Worm (Caenorhabditis elegans): ENCODE results near the gene tag-281.

The tag-281 gene

ce11 chrII:12494067-12494477 is 34.5 kb downstream of the tag-281 start:
- no peak for TF ChIP-seq ztf-4 (tag; optimal IDR thresholded peaks at IDR 0.05)
- no peak for TF ChIP-seq nhr-25 (tag; optimal IDR thresholded peaks at IDR 0.05)
- TF ChIP-seq ceh-16 (tag; optimal IDR thresholded peaks at IDR 0.05): no peak
- TF ChIP-seq mab-5 (tag; optimal IDR thresholded peaks at IDR 0.05): no peak
- TF ChIP-seq nhr-12 (tag; optimal IDR thresholded peaks at IDR 0.05): no peak

- TF ChIP-seq snpc-4 (tag; optimal IDR thresholded peaks at IDR 0.05) (peak; percentile 92), nhr-129 (tag; optimal IDR thresholded peaks at IDR 0.05) (peak; percentile 75), zag-1 (tag; optimal IDR thresholded peaks at IDR 0.05) (no peak), alr-1 (tag; optimal IDR thresholded peaks at IDR 0.05) (no peak), ztf-4 (tag; optimal IDR thresholded peaks at IDR 0.05) (no peak), nhr-6 (tag; optimal IDR thresholded peaks at IDR 0.05) (peak; percentile 47), nhr-21 (tag; optimal IDR thresholded peaks at IDR 0.05) (peak; percentile 60), lin-13 (GFP tag; optimal IDR thresholded peaks at IDR 0.05) (no peak), nhr-237 (tag; optimal IDR thresholded peaks at IDR 0.05) (no peak), sem-4 (tag; optimal IDR thresholded peaks at IDR 0.05) (peak; percentile 46), fos-1 (tag; optimal IDR thresholded peaks at IDR 0.05) (peak; percentile 49), F13H6.1 (tag; optimal IDR thresholded peaks at IDR 0.05) (peak; percentile 67), elt-3 (tag; optimal IDR thresholded peaks at IDR 0.05) (no peak), nhr-11 (tag; optimal IDR thresholded peaks at IDR 0.05) (peak; percentile 8), blmp-1 (tag; optimal IDR thresholded peaks at IDR 0.05; ENCODE audit: insufficient read depth) (no peak), mbf-1 (tag; optimal IDR thresholded peaks at IDR 0.05) (no peak), sma-9 (GFP tag; optimal IDR thresholded peaks at IDR 0.05) (peak; percentile 85), sma-9 (tag; optimal IDR thresholded peaks at IDR 0.05) (no peak), C34F6.9 (tag; optimal IDR thresholded peaks at IDR 0.05) (peak; percentile 56), dmd-4 (tag; optimal IDR thresholded peaks at IDR 0.05) (no peak), nhr-10 (tag; optimal IDR thresholded peaks at IDR 0.05) (no peak), egl-27 (tag; optimal IDR thresholded peaks at IDR 0.05) (peak; percentile 53), lsy-2 (tag; optimal IDR thresholded peaks at IDR 0.05) (peak; percentile 68 to 70), crh-2 (tag; optimal IDR thresholded peaks at IDR 0.05) (peak; percentile 60), sma-3 (GFP tag; optimal IDR thresholded peaks at IDR 0.05) (peak; percentile 65), ZK546.5 (tag; optimal IDR thresholded peaks at IDR 0.05) (no peak), unc-55 (GFP tag; optimal IDR thresholded peaks at IDR 0.05) (peak; percentile 71), skn-1 (tag; optimal IDR thresholded peaks at IDR 0.05) (no peak), lin-11 (tag; optimal IDR thresholded peaks at IDR 0.05) (peak; percentile 69), gmeb-1 (tag; optimal IDR thresholded peaks at IDR 0.05) (peak; percentile 69), ceh-16 (tag; optimal IDR thresholded peaks at IDR 0.05) (no peak), mdl-1 (tag; optimal IDR thresholded peaks at IDR 0.05) (no peak), nhr-12 (tag; optimal IDR thresholded peaks at IDR 0.05) (no peak), Y55F3AM.14 (GFP tag; optimal IDR thresholded peaks at IDR 0.05) (peak; percentile 54), unc-39 (tag; optimal IDR thresholded peaks at IDR 0.05) (no peak)
Measured at ce11 chrII:12494556-12495131, 35.1 kb downstream of the tag-281 start, which contains the start of gene col-85. Gene col-85, minus strand, starts transcription at chrII:12495095.

- no peak for TF ChIP-seq aly-2 (tag; optimal IDR thresholded peaks at IDR 0.05)
- TF ChIP-seq nhr-129 (tag; optimal IDR thresholded peaks at IDR 0.05): no peak
- no peak for TF ChIP-seq gmeb-1 (tag; optimal IDR thresholded peaks at IDR 0.05)
- no peak for TF ChIP-seq skn-1 (tag; optimal IDR thresholded peaks at IDR 0.05)
- TF ChIP-seq ama-1 (optimal IDR thresholded peaks at IDR 0.05): no peak
- TF ChIP-seq Y55F3AM.14 (GFP tag; optimal IDR thresholded peaks at IDR 0.05): no peak
- no peak for TF ChIP-seq ztf-11 (tag; optimal IDR thresholded peaks at IDR 0.05)
- TF ChIP-seq lin-13 (GFP tag; optimal IDR thresholded peaks at IDR 0.05): no peak
- TF ChIP-seq unc-62 (GFP tag; optimal IDR thresholded peaks at IDR 0.05): no peak
- TF ChIP-seq nhr-23 (tag; optimal IDR thresholded peaks at IDR 0.05): no peak
- no peak for TF ChIP-seq sma-3 (GFP tag; optimal IDR thresholded peaks at IDR 0.05)
- TF ChIP-seq alr-1 (tag; optimal IDR thresholded peaks at IDR 0.05): no peak
- TF ChIP-seq C34F6.9 (tag; optimal IDR thresholded peaks at IDR 0.05): no peak
- TF ChIP-seq ztf-4 (tag; optimal IDR thresholded peaks at IDR 0.05): no peak
- TF ChIP-seq crh-2 (tag; optimal IDR thresholded peaks at IDR 0.05): no peak
Measured at ce11 chrII:12496981-12497380, 37.4 kb downstream of the tag-281 start, which contains the start of gene T21B4.3. Gene T21B4.3, minus strand, starts transcription at chrII:12497081.
